Worm (Caenorhabditis elegans) whole organism, late embryonic: ENCODE results near the gene Y43F8B.12.

ENCODE experiments used
- C08G9.2 ChIP-seq: sonication (generic microtip); optimal IDR thresholded peaks from 2 replicates; lab custom pipeline; 2016; ENCODE audit warnings: mild to moderate bottlenecking, missing genetic modification characterization, moderate library complexity, missing compliant biosample characterization
- C38D4.7 ChIP-seq: fragments of 200-800 bp; sonication (Bioruptor generic); optimal IDR thresholded peaks from 2 replicates; lab custom pipeline; 2018; ENCODE audit warnings: mild to moderate bottlenecking, missing genetic modification characterization, moderate library complexity, missing compliant biosample characterization
- F13H6.1 ChIP-seq: sonication (generic microtip); optimal IDR thresholded peaks from 2 replicates; lab custom pipeline; 2016; ENCODE audit warnings: missing genetic modification characterization, missing compliant biosample characterization
- K09A11.1 ChIP-seq: sonication (generic microtip); optimal IDR thresholded peaks from 2 replicates; lab custom pipeline; 2017; ENCODE audit warnings: antibody characterized with exemption, mild to moderate bottlenecking, missing genetic modification characterization, missing compliant biosample characterization; ENCODE audit not compliant: insufficient read depth
- T23F11.4 ChIP-seq: fragments of 200-800 bp; sonication (Bioruptor generic); optimal IDR thresholded peaks from 2 replicates; lab custom pipeline; 2018; ENCODE audit warnings: mild to moderate bottlenecking, missing genetic modification characterization, missing compliant biosample characterization
- Y22D7AL.16 ChIP-seq: sonication (generic microtip); optimal IDR thresholded peaks from 2 replicates; lab custom pipeline; 2016; ENCODE audit warnings: missing genetic modification characterization, missing compliant biosample characterization
- ahr-1 ChIP-seq: sonication (generic microtip); optimal IDR thresholded peaks from 2 replicates; lab custom pipeline; 2016; ENCODE audit warnings: missing genetic modification characterization, missing compliant biosample characterization
- ama-1 ChIP-seq: fragments of 150-350 bp; optimal IDR thresholded peaks from 2 replicates; lab custom pipeline; 2014
- ceh-14 ChIP-seq: sonication (generic microtip); optimal IDR thresholded peaks from 2 replicates; lab custom pipeline; 2016; ENCODE audit warnings: missing genotype, missing genetic modification characterization, missing compliant biosample characterization
- ceh-18 ChIP-seq: sonication (generic microtip); optimal IDR thresholded peaks from 2 replicates; lab custom pipeline; 2016; ENCODE audit warnings: missing genetic modification characterization, missing compliant biosample characterization
- ceh-19 ChIP-seq: fragments of 200-800 bp; sonication (Bioruptor generic); optimal IDR thresholded peaks from 2 replicates; lab custom pipeline; 2018; ENCODE audit warnings: mild to moderate bottlenecking, missing genetic modification characterization, missing compliant biosample characterization
- ceh-2 ChIP-seq: sonication (generic microtip); optimal IDR thresholded peaks from 2 replicates; lab custom pipeline; 2016; ENCODE audit warnings: missing genotype, missing genetic modification characterization, missing compliant biosample characterization
- ceh-22 ChIP-seq: sonication (generic microtip); optimal IDR thresholded peaks from 2 replicates; lab custom pipeline; 2017; ENCODE audit warnings: missing biosample characterization, missing genetic modification characterization
- ceh-24 ChIP-seq: sonication (generic microtip); optimal IDR thresholded peaks from 2 replicates; lab custom pipeline; 2016; ENCODE audit warnings: mild to moderate bottlenecking, missing genetic modification characterization, missing compliant biosample characterization
- ceh-30 ChIP-seq: fragments of 150-350 bp; optimal IDR thresholded peaks from 2 replicates; lab custom pipeline; 2014; ENCODE audit warnings: missing biosample characterization, missing genetic modification characterization
- ceh-34 ChIP-seq: sonication (generic microtip); optimal IDR thresholded peaks from 2 replicates; lab custom pipeline; 2016; ENCODE audit warnings: mild to moderate bottlenecking, missing genetic modification characterization, missing compliant biosample characterization
- ceh-45 ChIP-seq: fragments of 200-800 bp; sonication (Bioruptor generic); IDR thresholded peaks from 2 replicates; pipeline ENCODE4 v1.3.6; 2022; ENCODE audit warnings: missing genetic modification reagents, missing genetic modification characterization, missing compliant biosample characterization
- ceh-48 ChIP-seq: sonication (generic microtip); optimal IDR thresholded peaks from 2 replicates; lab custom pipeline; 2016; ENCODE audit warnings: missing genetic modification characterization, inconsistent platforms, missing compliant biosample characterization
- ceh-6 ChIP-seq: fragments of 200-800 bp; sonication (Bioruptor generic); optimal IDR thresholded peaks from 2 replicates; lab custom pipeline; 2018; ENCODE audit warnings: mild to moderate bottlenecking, missing genetic modification characterization, missing compliant biosample characterization
- ceh-9 ChIP-seq: sonication (generic microtip); optimal IDR thresholded peaks from 2 replicates; lab custom pipeline; 2016; ENCODE audit warnings: mild to moderate bottlenecking, missing genetic modification characterization, inconsistent platforms, missing compliant biosample characterization
- elt-2 ChIP-seq: sonication (generic microtip); optimal IDR thresholded peaks from 2 replicates; lab custom pipeline; 2016; ENCODE audit warnings: missing genetic modification reagents, missing genetic modification characterization, missing compliant biosample characterization
- fax-1 ChIP-seq: sonication (generic microtip); optimal IDR thresholded peaks from 2 replicates; lab custom pipeline; 2016; ENCODE audit warnings: missing genotype, missing genetic modification characterization, missing compliant biosample characterization
- fkh-10 ChIP-seq: fragments of 150-350 bp; optimal IDR thresholded peaks from 2 replicates; lab custom pipeline; 2014; ENCODE audit warnings: missing biosample characterization, missing genetic modification reagents, missing genetic modification characterization
- hlh-13 ChIP-seq: fragments of 200-800 bp; sonication (Bioruptor generic); optimal IDR thresholded peaks from 2 replicates; lab custom pipeline; 2018; ENCODE audit warnings: mild to moderate bottlenecking, missing genetic modification characterization, missing compliant biosample characterization
- hlh-6 ChIP-seq: sonication (generic microtip); optimal IDR thresholded peaks from 2 replicates; lab custom pipeline; 2016; ENCODE audit warnings: missing genotype, missing genetic modification characterization, missing compliant biosample characterization
- lin-11 ChIP-seq: fragments of 200-800 bp; sonication (Bioruptor generic); optimal IDR thresholded peaks from 2 replicates; lab custom pipeline; 2018; ENCODE audit warnings: mild to moderate bottlenecking, missing genetic modification characterization, missing compliant biosample characterization
- nhr-11 ChIP-seq: fragments of 150-350 bp; optimal IDR thresholded peaks from 2 replicates; lab custom pipeline; 2014; ENCODE audit warnings: missing biosample characterization, missing genetic modification characterization
- npax-4 ChIP-seq: sonication (generic microtip); optimal IDR thresholded peaks from 2 replicates; lab custom pipeline; 2016; ENCODE audit warnings: missing genetic modification characterization, missing compliant biosample characterization
- odd-2 ChIP-seq: sonication (generic microtip); optimal IDR thresholded peaks from 2 replicates; lab custom pipeline; 2017; ENCODE audit warnings: antibody characterized with exemption, mild to moderate bottlenecking, missing genetic modification characterization, missing compliant biosample characterization
- pag-3 ChIP-seq: sonication (generic microtip); optimal IDR thresholded peaks from 2 replicates; lab custom pipeline; 2016; ENCODE audit warnings: missing compliant biosample characterization, missing genetic modification characterization, borderline replicate concordance
- pat-9 ChIP-seq: fragments of 200-800 bp; sonication (Bioruptor generic); optimal IDR thresholded peaks from 2 replicates; lab custom pipeline; 2018; ENCODE audit warnings: mild to moderate bottlenecking, missing genetic modification characterization, moderate library complexity, missing compliant biosample characterization
- pax-1 ChIP-seq: fragments of 150-350 bp; optimal IDR thresholded peaks from 2 replicates; lab custom pipeline; 2014; ENCODE audit warnings: missing biosample characterization, missing genetic modification characterization
- pha-2 ChIP-seq: sonication (generic microtip); optimal IDR thresholded peaks from 2 replicates; lab custom pipeline; 2017; ENCODE audit warnings: mild to moderate bottlenecking, missing genetic modification characterization, missing compliant biosample characterization
- pqm-1 ChIP-seq: sonication (generic microtip); optimal IDR thresholded peaks from 2 replicates; lab custom pipeline; 2016; ENCODE audit warnings: missing genetic modification characterization, missing compliant biosample characterization
- ref-2 ChIP-seq: sonication (generic microtip); optimal IDR thresholded peaks from 2 replicates; lab custom pipeline; 2016; ENCODE audit warnings: missing genetic modification characterization, missing compliant biosample characterization
- sox-4 ChIP-seq: sonication (generic microtip); optimal IDR thresholded peaks from 2 replicates; lab custom pipeline; 2017; ENCODE audit warnings: mild to moderate bottlenecking, missing genetic modification characterization, inconsistent platforms, missing compliant biosample characterization
- syd-9 ChIP-seq: sonication (generic microtip); optimal IDR thresholded peaks from 2 replicates; lab custom pipeline; 2016; ENCODE audit warnings: mild to moderate bottlenecking, missing genetic modification characterization, moderate library complexity, missing compliant biosample characterization
- tbx-2 ChIP-seq: sonication (generic microtip); optimal IDR thresholded peaks from 2 replicates; lab custom pipeline; 2016; ENCODE audit warnings: missing genetic modification characterization, missing compliant biosample characterization
- unc-42 ChIP-seq: sonication (generic microtip); optimal IDR thresholded peaks from 2 replicates; lab custom pipeline; 2016; ENCODE audit warnings: missing genotype, missing genetic modification characterization, missing compliant biosample characterization
- unc-55 ChIP-seq: sonication (generic microtip); optimal IDR thresholded peaks from 2 replicates; lab custom pipeline; 2017; ENCODE audit warnings: missing biosample characterization, missing genetic modification reagents, missing genetic modification characterization

Gene Y43F8B.12

DNA sequence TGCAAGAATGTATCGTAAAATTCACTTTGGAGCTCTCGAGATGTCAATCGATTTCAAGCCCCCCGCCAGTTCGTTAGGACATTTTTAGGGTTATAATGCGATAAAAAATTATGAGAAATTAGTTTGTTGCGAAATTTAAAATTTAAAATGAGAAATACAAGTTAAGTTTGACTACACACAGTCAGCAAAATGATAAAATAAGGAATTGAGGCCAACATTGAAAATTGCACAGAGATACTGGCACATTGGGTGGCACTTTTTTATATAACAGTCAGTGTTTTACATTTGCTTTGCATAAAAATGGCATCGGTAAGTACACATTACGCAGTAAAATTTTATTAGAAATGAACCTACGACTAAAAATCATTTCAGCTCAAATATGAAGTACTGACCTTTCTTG is at the start of gene Y43F8B.12:
Gene Y43F8B.12 (plus strand): TSS at position 301 of the 400 bp plus-strand sequence.
- TF ChIP-seq ama-1 (lab: Kevin White, UChicago) (no peak), npax-4 (tag; lab: Kevin White, UChicago) (no peak), pqm-1 (no peak), ceh-18 (tag; lab: Kevin White, UChicago) (no peak), C08G9.2 (tag; lab: Kevin White, UChicago) (no peak), ahr-1 (tag; lab: Kevin White, UChicago) (no peak), odd-2 (tag; lab: Kevin White, UChicago) (no peak), ceh-30 (tag; lab: Kevin White, UChicago) (no peak), ceh-22 (tag; lab: Kevin White, UChicago) (no peak), unc-55 (GFP tag; lab: Kevin White, UChicago) (no peak), ceh-19 (GFP tag; lab: Kevin White, UChicago) (no peak), pax-1 (tag; lab: Kevin White, UChicago) (no peak), Y22D7AL.16 (tag; lab: Kevin White, UChicago) (no peak), nhr-11 (tag; lab: Kevin White, UChicago) (no peak), pag-3 (no peak), fax-1 (tag; lab: Kevin White, UChicago) (no peak), C38D4.7 (GFP tag; lab: Kevin White, UChicago) (no peak)

ce11 chrV:19421131-19421530 is 47.1 kb upstream of the Y43F8B.12 start, which contains the start of gene C25F9.2:
TSS of gene C25F9.2 (plus strand) at chrV:19421471.
- TF ChIP-seq npax-4 (tag; lab: Kevin White, UChicago) (no peak), C38D4.7 (GFP tag; lab: Kevin White, UChicago) (no peak), pha-2 (tag; lab: Kevin White, UChicago) (no peak), syd-9 (tag; lab: Kevin White, UChicago) (no peak), hlh-6 (tag; lab: Kevin White, UChicago) (no peak), ceh-48 (no peak), ceh-22 (tag; lab: Kevin White, UChicago) (no peak), ceh-6 (GFP tag; lab: Kevin White, UChicago) (no peak), ceh-14 (tag; lab: Kevin White, UChicago) (no peak), ceh-34 (tag; lab: Kevin White, UChicago) (no peak), ceh-2 (tag; lab: Kevin White, UChicago) (no peak), pat-9 (tag; lab: Kevin White, UChicago) (no peak), sox-4 (tag; lab: Kevin White, UChicago) (no peak), ahr-1 (tag; lab: Kevin White, UChicago) (no peak), lin-11 (tag; lab: Kevin White, UChicago) (no peak), hlh-13 (no peak), ceh-30 (tag; lab: Kevin White, UChicago) (no peak), ama-1 (lab: Kevin White, UChicago) (no peak), ref-2 (tag; lab: Kevin White, UChicago) (no peak), unc-55 (GFP tag; lab: Kevin White, UChicago) (no peak)

DNA sequence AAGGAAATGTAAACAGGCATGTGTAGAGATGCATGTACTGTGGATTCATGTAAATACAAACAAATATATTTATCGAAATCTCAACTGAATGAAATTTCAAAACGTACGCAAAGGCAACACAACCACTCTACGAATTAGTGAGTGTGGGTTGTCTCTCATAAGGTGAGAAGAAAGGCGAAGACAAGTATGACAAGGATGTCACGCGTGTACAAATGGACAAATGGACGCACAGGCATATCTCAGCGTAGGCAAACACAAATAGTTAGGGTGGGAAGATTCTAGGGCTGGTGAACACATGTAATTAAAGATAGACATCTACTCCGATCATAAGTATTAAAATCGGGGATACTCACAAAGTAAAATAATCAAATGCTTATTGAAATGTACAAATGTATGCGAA is 40.1 kb upstream of the Y43F8B.12 start:
- TF ChIP-seq T23F11.4 (GFP tag; lab: Kevin White, UChicago) (no peak), tbx-2 (tag; lab: Kevin White, UChicago) (no peak), ceh-45 (GFP tag; lab: Robert Waterston, UW) (no peak), ceh-9 (tag; lab: Kevin White, UChicago) (no peak), fax-1 (tag; lab: Kevin White, UChicago) (no peak), fkh-10 (no peak), F13H6.1 (tag; lab: Kevin White, UChicago) (no peak), ceh-24 (tag; lab: Kevin White, UChicago) (no peak), ceh-22 (tag; lab: Kevin White, UChicago) (no peak), ceh-34 (tag; lab: Kevin White, UChicago) (no peak), K09A11.1 (tag; lab: Kevin White, UChicago) (no peak), sox-4 (tag; lab: Kevin White, UChicago) (no peak), unc-42 (tag; lab: Kevin White, UChicago) (no peak), elt-2 (tag; lab: Kevin White, UChicago) (no peak)
